Worm (Caenorhabditis elegans) whole organism, L1 larva: ENCODE data around the gene wago-5.

Experiments
- C34B4.2 ChIP-seq: sonication (generic microtip); optimal IDR thresholded peaks from 2 replicates; lab custom pipeline; 2017; ENCODE audit warnings: mild to moderate bottlenecking, missing genetic modification characterization, missing compliant biosample characterization
- elt-2 ChIP-seq: sonication (generic microtip); optimal IDR thresholded peaks from 2 replicates; lab custom pipeline; 2016; ENCODE audit warnings: missing genetic modification characterization, mild to moderate bottlenecking, inconsistent platforms, missing compliant biosample characterization, missing genetic modification reagents
- fkh-8 ChIP-seq: sonication (generic microtip); optimal IDR thresholded peaks from 2 replicates; lab custom pipeline; 2016; ENCODE audit warnings: mild to moderate bottlenecking, missing genetic modification characterization, missing compliant biosample characterization
- nhr-12 ChIP-seq: sonication (generic microtip); optimal IDR thresholded peaks from 2 replicates; lab custom pipeline; 2017; ENCODE audit warnings: missing biosample characterization, missing genetic modification characterization
- nhr-19 ChIP-seq: fragments of 200-800 bp; sonication (Bioruptor generic); conservative IDR thresholded peaks from 2 replicates; pipeline ENCODE4 v1.3.6; 2022; ENCODE audit warnings: missing genetic modification characterization, missing compliant biosample characterization
- unc-130 ChIP-seq: fragments of 150-350 bp; optimal IDR thresholded peaks from 2 replicates; lab custom pipeline; 2017; ENCODE audit warnings: missing biosample characterization, missing genetic modification characterization, inconsistent platforms

- no peak for TF ChIP-seq unc-130 (tag; lab: Kevin White, UChicago)
- no peak for TF ChIP-seq nhr-19
- no peak for TF ChIP-seq nhr-12 (tag; lab: Kevin White, UChicago)
- no peak for TF ChIP-seq fkh-8
- TF ChIP-seq elt-2, result no peak
- no peak for TF ChIP-seq C34B4.2
Measured at ce11 chrII:5799553-5799952, 15.7 kb downstream of the wago-5 start, which contains the start of gene K05F1.8.
